Fruit fly (Drosophila melanogaster): ENCODE measurements around the gene CG12420.
A peak's percentile ranks its signal among the peaks of the same experiment; 100 is the strongest.

Gene CG12420

dm6 chr3R:10206740-10207139, 15.8 kb upstream of the CG12420 start:
- TF ChIP-seq CG31627 (GFP tag; optimal IDR thresholded peaks at IDR 0.05) (no peak), CG8119 (GFP tag; IDR thresholded peaks at IDR 0.05) (no peak), CG6808 (GFP tag; optimal IDR thresholded peaks at IDR 0.05) (no peak), fkh (GFP tag; optimal IDR thresholded peaks at IDR 0.05) (peak; percentile 27), CG3919 (GFP tag; optimal IDR thresholded peaks at IDR 0.05) (no peak), svp (GFP tag) (peak; percentile 55)

DNA sequence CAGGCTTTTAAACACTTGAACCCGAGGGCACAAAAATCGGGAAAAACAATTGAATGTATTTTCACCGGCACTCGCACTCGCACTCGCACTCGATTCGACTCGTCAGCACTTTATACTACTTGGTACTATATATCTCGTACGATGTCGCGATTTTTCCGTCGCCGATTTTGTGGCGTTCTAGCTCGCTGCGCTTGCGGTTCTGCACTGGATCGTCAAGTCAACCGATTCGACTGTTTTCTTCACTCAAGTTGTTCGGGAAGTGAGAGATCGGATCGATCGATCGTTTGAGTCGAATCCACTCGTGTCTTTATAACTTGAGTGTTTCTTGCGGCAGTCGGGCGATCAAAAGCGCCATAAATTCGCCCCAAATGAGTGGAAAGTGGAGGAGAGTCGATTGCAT, 9.7 kb upstream of the CG12420 start, which contains the start of gene Timp:
Gene Timp (minus strand): TSS at position 209 of the 400 bp plus-strand sequence.
- TF ChIP-seq CG9139 (GFP tag; optimal IDR thresholded peaks at IDR 0.05) (peak; percentile 5), CG3919 (GFP tag; optimal IDR thresholded peaks at IDR 0.05) (no peak), fd85E (GFP tag; optimal IDR thresholded peaks at IDR 0.05) (no peak), Eip78C (GFP tag) (peak; percentile 77), CG15336 (GFP tag; IDR thresholded peaks at IDR 0.05) (0 out of 2 replicates have a peak, but pooled peaks have one; percentile 35), svp (GFP tag) (peak; percentile 62), eg (GFP tag; IDR thresholded peaks at IDR 0.05) (peak; percentile 53; the same call in 2 of the 3 replicates), esn (GFP tag; optimal IDR thresholded peaks at IDR 0.05) (no peak)

dm6 chr3R:10213430-10213829, 9.1 kb upstream of the CG12420 start:
- TF ChIP-seq CG6808 (GFP tag; optimal IDR thresholded peaks at IDR 0.05) (peak; percentile 91), CG34406 (GFP tag; optimal IDR thresholded peaks at IDR 0.05) (peak; percentile 84), Sox15 (GFP tag; optimal IDR thresholded peaks at IDR 0.05) (peak; percentile 81), vri (GFP tag; optimal IDR thresholded peaks at IDR 0.05) (peak; percentile 23), dac (GFP tag; optimal IDR thresholded peaks at IDR 0.05) (no peak), eg (GFP tag; IDR thresholded peaks at IDR 0.05) (peak; percentile 91), CG8632 (GFP tag; optimal IDR thresholded peaks at IDR 0.05) (peak; percentile 89), Hr38 (GFP tag; optimal IDR thresholded peaks at IDR 0.05) (no peak), topi (GFP tag; optimal IDR thresholded peaks at IDR 0.05) (peak; percentile 74), achi (GFP tag; optimal IDR thresholded peaks at IDR 0.05) (peak; percentile 88), spab (GFP tag; optimal IDR thresholded peaks at IDR 0.05) (peak; percentile 92), CG11902 (GFP tag; optimal IDR thresholded peaks at IDR 0.05) (peak; percentile 80), cyc (GFP tag; optimal IDR thresholded peaks at IDR 0.05) (peak; percentile 57), Hr4 (GFP tag; optimal IDR thresholded peaks at IDR 0.05) (peak; percentile 79), salr (GFP tag; optimal IDR thresholded peaks at IDR 0.05) (peak; percentile 80 to 89), dsx (GFP tag; optimal IDR thresholded peaks at IDR 0.05; ENCODE audit: poor library complexity, severe bottlenecking) (peak; percentile 91), CG16779 (tag; optimal IDR thresholded peaks at IDR 0.05) (peak; percentile 87), fd59A (GFP tag; optimal IDR thresholded peaks at IDR 0.05) (peak; percentile 90), CG11762 (GFP tag; optimal IDR thresholded peaks at IDR 0.05; ENCODE audit: insufficient read depth) (peak; percentile 85), CG15336 (GFP tag; IDR thresholded peaks at IDR 0.05) (peak; percentile 85), CG9139 (GFP tag; optimal IDR thresholded peaks at IDR 0.05) (peak; percentile 93), Ets96B (tag; optimal IDR thresholded peaks at IDR 0.05) (peak; percentile 93), CG6163 (GFP tag; IDR thresholded peaks at IDR 0.05) (peak; percentile 96), CG6792 (GFP tag; optimal IDR thresholded peaks at IDR 0.05) (peak; percentile 82), CG1621 (tag; optimal IDR thresholded peaks at IDR 0.05) (peak; percentile 90), CG4318 (GFP tag; optimal IDR thresholded peaks at IDR 0.05) (peak; percentile 80), CG8119 (GFP tag; IDR thresholded peaks at IDR 0.05) (peak; percentile 87), Sox14 (GFP tag; optimal IDR thresholded peaks at IDR 0.05) (peak; percentile 75), Eip78C (GFP tag) (peak; percentile 94), Sox102F (GFP tag; optimal IDR thresholded peaks at IDR 0.05) (peak; percentile 29), Eip93F (GFP tag; optimal IDR thresholded peaks at IDR 0.05) (peak; percentile 29), acj6 (GFP tag; optimal IDR thresholded peaks at IDR 0.05) (peak; percentile 87), fkh (GFP tag; optimal IDR thresholded peaks at IDR 0.05) (no peak), svp (GFP tag) (peak; percentile 79), ss (GFP tag; optimal IDR thresholded peaks at IDR 0.05) (peak; percentile 88 to 93), Met (GFP tag; optimal IDR thresholded peaks at IDR 0.05) (peak; percentile 64), Lpt (GFP tag; optimal IDR thresholded peaks at IDR 0.05) (peak; percentile 78), Eip75B (GFP tag; optimal IDR thresholded peaks at IDR 0.05) (peak; percentile 81), CG10669 (GFP tag; optimal IDR thresholded peaks at IDR 0.05) (peak; percentile 94), CG8319 (GFP tag; optimal IDR thresholded peaks at IDR 0.05) (peak; percentile 84), Hr39 (GFP tag; optimal IDR thresholded peaks at IDR 0.05) (peak; percentile 23), Smox (GFP tag; optimal IDR thresholded peaks at IDR 0.05) (peak; percentile 42)

All from whole organism, prepupa.